ENCODE assay signal across 3 worm cellular contexts in genomic region chrIV:12294770-12295169, ce11.
A peak's percentile ranks its signal among the peaks of the same experiment; 100 is the strongest.
TF ChIP-seq lines count a peak whose summit lies in the region.

No protein-coding gene starts in this region.

TF ChIP-seq in whole organism, L4 larva, 104 proteins besides CTCF, POLR2A, EP300 and RAD21:
- TF ChIP-seq egl-43 (GFP tag; IDR thresholded peaks at IDR 0.05; lab: Robert Waterston, UW) (peak; percentile 46; the same call in 1 of the 2 replicates), set-16 (GFP tag; IDR thresholded peaks at IDR 0.05; lab: Robert Waterston, UW) (peak; percentile 89), lin-38 (GFP tag; IDR thresholded peaks at IDR 0.05; lab: Robert Waterston, UW) (peak; percentile 23; the same call in 1 of the 2 replicates)

TF ChIP-seq in whole organism, early embryonic, 17 proteins besides CTCF, POLR2A, EP300 and RAD21:
- 0 out of 2 replicates have a peak, but pooled peaks have one; percentile 19 for TF ChIP-seq pes-1 (GFP tag; IDR thresholded peaks at IDR 0.05; lab: Robert Waterston, UW)

TF ChIP-seq in whole organism, young adult, 124 proteins besides CTCF, POLR2A, EP300 and RAD21:
- TF ChIP-seq cebp-2 (GFP tag; IDR thresholded peaks at IDR 0.05; lab: Robert Waterston, UW) (peak; percentile 74; the same call in 1 of the 2 replicates), egrh-3 (GFP tag; IDR thresholded peaks at IDR 0.05; lab: Robert Waterston, UW) (peak; percentile 66; the same call in 1 of the 2 replicates)
